Worm (Caenorhabditis elegans) whole organism, L3 larva: Measurements from ENCODE around the gene Y51H4A.936.

Experiments
- ceh-28 ChIP-seq: fragments of 150-350 bp; optimal IDR thresholded peaks from 2 replicates; lab custom pipeline; 2014; ENCODE audit warnings: missing biosample characterization, missing genetic modification reagents, missing genetic modification characterization
- egl-27 ChIP-seq: sonication (generic microtip); optimal IDR thresholded peaks from 4 replicates; lab custom pipeline; 2017; ENCODE audit warnings: missing biosample characterization, missing genetic modification reagents, missing genetic modification characterization
- elt-1 ChIP-seq: fragments of 150-350 bp; optimal IDR thresholded peaks from 2 replicates; lab custom pipeline; 2014; ENCODE audit warnings: missing biosample characterization, missing genetic modification characterization
- jun-1 ChIP-seq: fragments of 150-350 bp; optimal IDR thresholded peaks from 2 replicates; lab custom pipeline; 2014; ENCODE audit warnings: missing biosample characterization, missing genetic modification reagents, missing genetic modification characterization
- lin-39 ChIP-seq: fragments of 150-350 bp; optimal IDR thresholded peaks from 2 replicates; lab custom pipeline; 2018; ENCODE audit warnings: missing biosample characterization, missing genetic modification reagents, missing genetic modification characterization
- nhr-237 ChIP-seq: fragments of 150-350 bp; optimal IDR thresholded peaks from 2 replicates; lab custom pipeline; 2014; ENCODE audit warnings: missing biosample characterization, missing genetic modification characterization
- nhr-77 ChIP-seq: fragments of 150-350 bp; optimal IDR thresholded peaks from 2 replicates; lab custom pipeline; 2014; ENCODE audit warnings: missing biosample characterization, missing genetic modification characterization
- pha-4 ChIP-seq: fragments of 150-350 bp; optimal IDR thresholded peaks from 2 replicates; lab custom pipeline; 2014; ENCODE audit warnings: missing biosample characterization, missing genetic modification reagents, missing genetic modification characterization
- zag-1 ChIP-seq: fragments of 150-350 bp; optimal IDR thresholded peaks from 2 replicates; lab custom pipeline; 2014; ENCODE audit warnings: missing biosample characterization, missing genetic modification characterization
- ztf-11 ChIP-seq: fragments of 150-350 bp; optimal IDR thresholded peaks from 2 replicates; lab custom pipeline; 2014; ENCODE audit warnings: missing biosample characterization, missing genetic modification characterization

DNA sequence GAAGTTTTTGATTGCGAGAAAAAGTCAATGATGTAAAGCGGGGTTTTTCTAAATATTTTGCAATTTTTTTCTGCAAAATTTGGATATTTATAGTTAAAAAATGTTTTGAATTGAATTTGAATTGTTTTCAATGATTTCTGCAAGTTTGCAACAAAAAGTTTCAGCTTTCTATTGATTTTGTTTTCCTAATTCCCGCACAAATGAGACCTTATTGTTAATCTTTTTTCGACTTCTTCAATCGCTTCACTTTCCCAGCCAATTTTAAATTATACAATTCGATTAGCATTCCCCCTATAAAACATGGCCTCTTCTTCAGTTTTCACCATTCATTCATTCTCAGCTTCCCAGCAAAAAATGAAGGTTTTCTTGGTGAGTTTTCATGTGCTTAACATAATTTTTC, 1.4 kb downstream of the Y51H4A.936 start, which contains the start of gene fipr-27:
- TF ChIP-seq pha-4 (tag; lab: Kevin White, UChicago) (no peak), zag-1 (tag; lab: Kevin White, UChicago) (no peak), elt-1 (tag; lab: Kevin White, UChicago) (no peak), nhr-77 (tag; lab: Kevin White, UChicago) (no peak), nhr-237 (tag; lab: Kevin White, UChicago) (no peak), egl-27 (tag; lab: Kevin White, UChicago) (no peak), lin-39 (tag; lab: Kevin White, UChicago) (no peak), jun-1 (tag; lab: Kevin White, UChicago) (no peak), ceh-28 (tag; lab: Kevin White, UChicago) (no peak), ztf-11 (tag; lab: Kevin White, UChicago) (no peak)
